Fruit fly (Drosophila melanogaster) whole organism, prepupa: ENCODE results near the gene ND-MLRQ.

ENCODE experiments used
- CG10631 ChIP-seq: fragments of 200-800 bp; sonication (Bioruptor generic); optimal IDR thresholded peaks from 2 replicates; lab custom pipeline; 2016; ENCODE audit warnings: missing biosample characterization, missing genetic modification characterization
- CG31627 ChIP-seq: fragments of 200-800 bp; sonication (Bioruptor generic); optimal IDR thresholded peaks from 3 replicates; lab custom pipeline; 2016; ENCODE audit warnings: missing biosample characterization, missing genetic modification characterization
- CG6808 ChIP-seq: fragments of 200-800 bp; sonication (Bioruptor generic); optimal IDR thresholded peaks from 3 replicates; lab custom pipeline; 2017; ENCODE audit warnings: missing biosample characterization, missing genetic modification characterization, mild to moderate bottlenecking, moderate library complexity, missing genetic modification reagents
- CG6854 ChIP-seq: fragments of 200-800 bp; sonication (Bioruptor generic); optimal IDR thresholded peaks from 2 replicates; lab custom pipeline; 2017; ENCODE audit warnings: missing biosample characterization, mild to moderate bottlenecking, missing genetic modification characterization
- CG8119 ChIP-seq: fragments of 200-800 bp; sonication (Bioruptor generic); IDR thresholded peaks from 3 replicates; pipeline ENCODE4 v1.3.6; 2022; ENCODE audit warnings: missing biosample characterization, missing genetic modification characterization
- Eip75B ChIP-seq: fragments of 200-800 bp; sonication (Bioruptor generic); optimal IDR thresholded peaks from 3 replicates; lab custom pipeline; 2016; ENCODE audit warnings: missing biosample characterization, missing genetic modification characterization
- achi ChIP-seq: fragments of 200-800 bp; sonication (Bioruptor generic); optimal IDR thresholded peaks from 3 replicates; lab custom pipeline; 2016; ENCODE audit warnings: missing biosample characterization, missing genetic modification characterization
- salr ChIP-seq, 2 experiments: fragments of 200-800 bp; sonication (Bioruptor generic); optimal IDR thresholded peaks; 3 replicates each; lab custom pipeline; 2016 to 2018; ENCODE audit warnings: missing biosample characterization in 2 of 2, missing genetic modification characterization in 2 of 2, mild to moderate bottlenecking in 1 of 2
- spab ChIP-seq: fragments of 200-800 bp; sonication (Bioruptor generic); optimal IDR thresholded peaks from 2 replicates; lab custom pipeline; 2017; ENCODE audit warnings: missing biosample characterization, mild to moderate bottlenecking, missing genetic modification characterization, missing genetic modification reagents
- ss ChIP-seq, 2 experiments: fragments of 200-800 bp; sonication (Bioruptor generic); optimal IDR thresholded peaks; 2 replicates in 1 of 2; 3 replicates in 1 of 2; lab custom pipeline; 2017 to 2018; ENCODE audit warnings: mild to moderate bottlenecking in 2 of 2, missing biosample characterization in 2 of 2, missing genetic modification characterization in 2 of 2, moderate library complexity in 1 of 2
- svp ChIP-seq: fragments of 200-800 bp; sonication (Bioruptor generic); peaks from one replicate; lab custom pipeline; 2016; ENCODE audit warnings: missing biosample characterization, missing genetic modification characterization
- vri ChIP-seq: fragments of 200-800 bp; sonication (Bioruptor generic); optimal IDR thresholded peaks from 3 replicates; lab custom pipeline; 2016; ENCODE audit warnings: missing biosample characterization, mild to moderate bottlenecking, missing genetic modification characterization

DNA sequence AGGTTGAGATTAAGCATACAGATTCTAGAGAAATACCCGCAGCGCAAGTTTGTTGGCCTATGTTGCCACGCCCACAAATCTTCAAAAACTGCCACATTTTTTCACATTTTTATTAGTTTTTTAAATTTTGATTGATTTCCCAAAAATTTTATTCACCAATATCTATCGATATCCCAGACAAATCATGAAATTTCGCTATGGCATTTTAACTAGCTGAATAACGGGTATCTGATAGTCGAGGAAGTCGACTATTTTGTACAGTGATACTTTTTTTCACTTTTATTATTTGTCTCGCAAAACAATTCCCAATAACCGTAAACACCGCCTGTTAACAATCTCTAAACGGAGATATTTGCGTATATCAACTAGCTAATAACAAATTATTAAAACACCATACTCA lies 944 bp downstream of the ND-MLRQ start:
- TF ChIP-seq CG6854 (no peak), achi (GFP tag; lab: Kevin White, UChicago) (no peak), CG8119 (GFP tag; lab: Robert Waterston, UW) (no peak), svp (no peak), CG6808 (no peak), CG31627 (no peak), Eip75B (GFP tag; lab: Kevin White, UChicago) (no peak), ss (GFP tag; optimal IDR thresholded peaks at IDR 0.05; lab: Kevin White, UChicago) (no peak), vri (GFP tag; lab: Kevin White, UChicago) (no peak), salr (GFP tag; optimal IDR thresholded peaks at IDR 0.05; lab: Kevin White, UChicago) (no peak), CG10631 (GFP tag; lab: Kevin White, UChicago) (no peak), spab (GFP tag; lab: Kevin White, UChicago) (no peak)
